Worm (Caenorhabditis elegans): ENCODE data around the gene plc-1.

- TF ChIP-seq nhr-237 (tag; optimal IDR thresholded peaks at IDR 0.05) (no peak), sptf-1 (tag; optimal IDR thresholded peaks at IDR 0.05) (no peak), nhr-12 (tag; optimal IDR thresholded peaks at IDR 0.05) (no peak), unc-62 (GFP tag; optimal IDR thresholded peaks at IDR 0.05) (no peak), unc-39 (tag; optimal IDR thresholded peaks at IDR 0.05) (no peak), snpc-4 (tag; optimal IDR thresholded peaks at IDR 0.05) (no peak)
These were observed 43.5 kb upstream of the plc-1 start, which contains the start of gene T21E8.6 for ce11 chrX:10881984-10882383.

All from whole organism, mixed stage, embryonic.